Worm (Caenorhabditis elegans) whole organism, early embryonic: ENCODE results near the gene pcf-11.
"Not testable (repeated sequence)": the region's sequence is repeated elsewhere in the genome, so short reads cannot be mapped to it uniquely, and the experiment has no call there.

Source experiments
- B0310.2 ChIP-seq: sonication (generic microtip); optimal IDR thresholded peaks from 2 replicates; lab custom pipeline; 2016; ENCODE audit warnings: mild to moderate bottlenecking, missing genetic modification characterization, missing compliant biosample characterization
- F13C5.2 ChIP-seq: sonication (generic microtip); optimal IDR thresholded peaks from 2 replicates; lab custom pipeline; 2017; ENCODE audit warnings: mild to moderate bottlenecking, missing genetic modification characterization, inconsistent platforms, missing compliant biosample characterization
- aly-1 ChIP-seq: sonication (generic microtip); optimal IDR thresholded peaks from 2 replicates; lab custom pipeline; 2016; ENCODE audit warnings: missing genetic modification characterization, missing compliant biosample characterization
- ama-1 ChIP-seq: fragments of 150-350 bp; optimal IDR thresholded peaks from 2 replicates; lab custom pipeline; 2014
- ceh-13 ChIP-seq: fragments of 200-800 bp; sonication (Bioruptor generic); optimal IDR thresholded peaks from 2 replicates; lab custom pipeline; 2018; ENCODE audit warnings: mild to moderate bottlenecking, missing genetic modification characterization, missing compliant biosample characterization
- ceh-36 ChIP-seq: sonication (generic microtip); optimal IDR thresholded peaks from 2 replicates; lab custom pipeline; 2016; ENCODE audit warnings: missing genetic modification characterization, inconsistent platforms, missing compliant biosample characterization
- ets-7 ChIP-seq: sonication (generic microtip); optimal IDR thresholded peaks from 2 replicates; lab custom pipeline; 2016; ENCODE audit warnings: missing genotype, missing genetic modification characterization, missing compliant biosample characterization
- flt-1 ChIP-seq: fragments of 200-800 bp; sonication (Bioruptor generic); IDR thresholded peaks from 2 replicates; pipeline ENCODE4 v1.3.6; 2022; ENCODE audit warnings: missing genetic modification characterization, missing compliant biosample characterization
- hmbx-1 ChIP-seq: sonication (generic microtip); optimal IDR thresholded peaks from 2 replicates; lab custom pipeline; 2016; ENCODE audit warnings: mild to moderate bottlenecking, missing genetic modification characterization, missing compliant biosample characterization
- hmg-4 ChIP-seq: fragments of 200-800 bp; sonication (Bioruptor generic); optimal IDR thresholded peaks from 2 replicates; lab custom pipeline; 2018; ENCODE audit warnings: mild to moderate bottlenecking, missing genetic modification characterization, missing compliant biosample characterization
- hnd-1 ChIP-seq: sonication (generic microtip); optimal IDR thresholded peaks from 2 replicates; lab custom pipeline; 2016; ENCODE audit warnings: missing genetic modification characterization, missing compliant biosample characterization
- pes-1 ChIP-seq: fragments of 200-800 bp; sonication (Bioruptor generic); IDR thresholded peaks from 2 replicates; pipeline ENCODE4 v1.3.6; 2022; ENCODE audit warnings: missing genetic modification reagents, missing genetic modification characterization, missing compliant biosample characterization
- scrt-1 ChIP-seq: fragments of 200-800 bp; sonication (Bioruptor generic); IDR thresholded peaks from 2 replicates; pipeline ENCODE4 v1.3.6; 2022; ENCODE audit warnings: missing genetic modification characterization, missing compliant biosample characterization
- sea-1 ChIP-seq: fragments of 200-800 bp; sonication (Bioruptor generic); conservative IDR thresholded peaks from 2 replicates; pipeline ENCODE4 v1.3.6; 2022; ENCODE audit warnings: missing genetic modification characterization, missing compliant biosample characterization
- tbx-11 ChIP-seq: fragments of 200-800 bp; sonication (Bioruptor generic); IDR thresholded peaks from 2 replicates; pipeline ENCODE4 v1.3.6; 2022; ENCODE audit warnings: missing genetic modification characterization, missing compliant biosample characterization
- tbx-37 ChIP-seq: fragments of 200-800 bp; sonication (Bioruptor generic); conservative IDR thresholded peaks from 2 replicates; pipeline ENCODE4 v1.3.6; 2022; ENCODE audit warnings: missing genetic modification reagents, missing genetic modification characterization, missing compliant biosample characterization
- tra-4 ChIP-seq: sonication (generic microtip); optimal IDR thresholded peaks from 2 replicates; lab custom pipeline; 2017; ENCODE audit warnings: missing genetic modification characterization, missing compliant biosample characterization

Gene pcf-11

ce11 chrIII:5024393-5024964 lies at the start of gene pcf-11:
TSS of gene pcf-11 (plus strand) at chrIII:5024914.
- no peak for TF ChIP-seq hmbx-1 (tag; lab: Kevin White, UChicago)
- peak; percentile 31 for TF ChIP-seq tra-4 (tag; lab: Kevin White, UChicago)

- not testable (repeated sequence) for TF ChIP-seq tbx-37; tra-4 (tag; lab: Kevin White, UChicago); pes-1 (GFP tag; lab: Robert Waterston, UW)
Measured at ce11 chrIII:4980367-4980766, 44.3 kb upstream of the pcf-11 start, which contains the start of gene C27F2.6. TSS of gene C27F2.6 (minus strand) at chrIII:4980467.

ce11 chrIII:4983961-4984360 lies 40.8 kb upstream of the pcf-11 start:
- TF ChIP-seq hnd-1 (tag; lab: Kevin White, UChicago) = no peak
- no peak for TF ChIP-seq ceh-13 (GFP tag; lab: Kevin White, UChicago)
- TF ChIP-seq ets-7 (tag; lab: Kevin White, UChicago) = no peak
- TF ChIP-seq hmg-4 (GFP tag; lab: Kevin White, UChicago) = no peak
- TF ChIP-seq ama-1 (lab: Kevin White, UChicago) = no peak
- no peak for TF ChIP-seq pes-1 (GFP tag; lab: Robert Waterston, UW)
- TF ChIP-seq tbx-37 = no peak
- TF ChIP-seq scrt-1 (GFP tag; lab: Robert Waterston, UW) = no peak
- TF ChIP-seq sea-1 = no peak
- TF ChIP-seq hmbx-1 (tag; lab: Kevin White, UChicago) = no peak
- no peak for TF ChIP-seq tbx-11 (GFP tag; lab: Robert Waterston, UW)
- no peak for TF ChIP-seq F13C5.2 (tag; lab: Kevin White, UChicago)
- no peak for TF ChIP-seq aly-1
- no peak for TF ChIP-seq tra-4 (tag; lab: Kevin White, UChicago)

ce11 chrIII:4984444-4985086 lies 40.1 kb upstream of the pcf-11 start, which contains the start of gene C27F2.7:
TSS of gene C27F2.7 (minus strand) at chrIII:4984494.
- no peak for TF ChIP-seq tra-4 (tag; lab: Kevin White, UChicago)
- no peak for TF ChIP-seq B0310.2 (tag; lab: Kevin White, UChicago)
- no peak for TF ChIP-seq tbx-11 (GFP tag; lab: Robert Waterston, UW)

ce11 chrIII:4986790-4987259 lies 37.9 kb upstream of the pcf-11 start, which contains the start of the genes C27F2.10 and wdr-60:
TSS of gene C27F2.10 (minus strand) at chrIII:4986898.
TSS of gene wdr-60 (plus strand) at chrIII:4987209.
- no peak for TF ChIP-seq hmbx-1 (tag; lab: Kevin White, UChicago)
- TF ChIP-seq sea-1 = no peak
- TF ChIP-seq tbx-37 = peak; percentile 58

- TF ChIP-seq ceh-36 (tag; lab: Kevin White, UChicago) (no peak), ets-7 (tag; lab: Kevin White, UChicago) (no peak), aly-1 (no peak), hmbx-1 (tag; lab: Kevin White, UChicago) (no peak), ceh-13 (GFP tag; lab: Kevin White, UChicago) (no peak), tbx-37 (no peak), hmg-4 (GFP tag; lab: Kevin White, UChicago) (no peak), scrt-1 (GFP tag; lab: Robert Waterston, UW) (no peak), hnd-1 (tag; lab: Kevin White, UChicago) (no peak), tbx-11 (GFP tag; lab: Robert Waterston, UW) (no peak), pes-1 (GFP tag; lab: Robert Waterston, UW) (no peak), ama-1 (lab: Kevin White, UChicago) (no peak), F13C5.2 (tag; lab: Kevin White, UChicago) (no peak), flt-1 (GFP tag; lab: Robert Waterston, UW) (no peak), B0310.2 (tag; lab: Kevin White, UChicago) (no peak)
Measured at ce11 chrIII:4987666-4988065, 37.0 kb upstream of the pcf-11 start.

- TF ChIP-seq F13C5.2 (tag; lab: Kevin White, UChicago) = no peak
- no peak for TF ChIP-seq pes-1 (GFP tag; lab: Robert Waterston, UW)
- TF ChIP-seq ceh-36 (tag; lab: Kevin White, UChicago) = no peak
- TF ChIP-seq hnd-1 (tag; lab: Kevin White, UChicago) = no peak
- TF ChIP-seq ets-7 (tag; lab: Kevin White, UChicago) = no peak
- no peak for TF ChIP-seq hmbx-1 (tag; lab: Kevin White, UChicago)
- TF ChIP-seq ama-1 (lab: Kevin White, UChicago) = no peak
Measured at ce11 chrIII:4998111-4998859, 26.4 kb upstream of the pcf-11 start, which contains the start of gene tmem-131. TSS of gene tmem-131 (minus strand) at chrIII:4998161.

- no peak for TF ChIP-seq tra-4 (tag; lab: Kevin White, UChicago)
- TF ChIP-seq B0310.2 (tag; lab: Kevin White, UChicago) = no peak
- no peak for TF ChIP-seq hmg-4 (GFP tag; lab: Kevin White, UChicago)
- TF ChIP-seq ceh-13 (GFP tag; lab: Kevin White, UChicago) = no peak
- no peak for TF ChIP-seq ceh-36 (tag; lab: Kevin White, UChicago)
- no peak for TF ChIP-seq ets-7 (tag; lab: Kevin White, UChicago)
Measured at ce11 chrIII:4998956-4999425, 25.7 kb upstream of the pcf-11 start, which contains the start of gene smcr-8. TSS of gene smcr-8 (plus strand) at chrIII:4999375.
